Worm (Caenorhabditis elegans): ENCODE results near the gene rha-2.

rha-2 gene

ce11 chrIII:8616587-8616986, 2.2 kb upstream of the rha-2 start, which contains the start of gene C06E1.11:
TSS of gene C06E1.11 (minus strand) at chrIII:8616687.
- TF ChIP-seq skn-1 (tag; optimal IDR thresholded peaks at IDR 0.05), result no peak
- TF ChIP-seq eor-1 (tag; optimal IDR thresholded peaks at IDR 0.05), result no peak
- no peak for TF ChIP-seq nhr-12 (tag; optimal IDR thresholded peaks at IDR 0.05)
- TF ChIP-seq mdl-1 (tag; optimal IDR thresholded peaks at IDR 0.05), result no peak
- TF ChIP-seq tbx-2 (tag; optimal IDR thresholded peaks at IDR 0.05), result no peak
- TF ChIP-seq ZK546.5 (tag; optimal IDR thresholded peaks at IDR 0.05), result no peak
- no peak for TF ChIP-seq snpc-4 (tag; optimal IDR thresholded peaks at IDR 0.05)
- TF ChIP-seq ama-1 (optimal IDR thresholded peaks at IDR 0.05), result no peak
- no peak for TF ChIP-seq nhr-43 (tag; optimal IDR thresholded peaks at IDR 0.05; ENCODE audit: poor library complexity, severe bottlenecking)
- TF ChIP-seq lin-15B (tag; optimal IDR thresholded peaks at IDR 0.05), result no peak
- no peak for TF ChIP-seq lin-39 (tag; optimal IDR thresholded peaks at IDR 0.05)
- no peak for TF ChIP-seq unc-39 (tag; optimal IDR thresholded peaks at IDR 0.05)

DNA sequence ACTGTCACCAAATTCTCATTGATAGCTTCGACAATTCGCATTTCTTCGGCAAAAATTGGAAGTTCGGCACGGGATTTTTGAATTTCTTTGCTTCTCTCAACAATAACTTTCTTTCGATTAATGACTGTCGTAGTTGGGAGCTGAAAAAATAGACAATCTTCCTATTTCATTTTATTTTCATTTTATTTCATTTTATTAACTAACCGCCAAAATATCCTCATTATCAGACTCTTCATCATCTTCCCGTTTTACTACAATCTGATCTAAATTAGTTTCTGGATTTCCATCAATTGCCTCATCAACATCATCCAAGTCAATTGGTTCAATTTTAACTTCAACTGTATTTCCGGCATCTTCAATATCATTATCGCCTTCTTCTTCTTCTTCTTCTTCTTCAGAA, 796 bp downstream of the rha-2 start:
- TF ChIP-seq nhr-43 (tag; optimal IDR thresholded peaks at IDR 0.05; ENCODE audit: poor library complexity, severe bottlenecking), result no peak
- no peak for TF ChIP-seq ztf-4 (tag; optimal IDR thresholded peaks at IDR 0.05)
- no peak for TF ChIP-seq egl-5 (tag; optimal IDR thresholded peaks at IDR 0.05)
- TF ChIP-seq nhr-77 (tag; optimal IDR thresholded peaks at IDR 0.05), result no peak
- no peak for TF ChIP-seq elt-2 (tag; optimal IDR thresholded peaks at IDR 0.05)
- no peak for TF ChIP-seq pqm-1 (tag; optimal IDR thresholded peaks at IDR 0.05)
- no peak for TF ChIP-seq ztf-11 (tag; optimal IDR thresholded peaks at IDR 0.05)
- TF ChIP-seq lsy-12 (tag; optimal IDR thresholded peaks at IDR 0.05), result no peak
- TF ChIP-seq fkh-10 (GFP tag; optimal IDR thresholded peaks at IDR 0.05), result no peak
- TF ChIP-seq ceh-82 (tag; optimal IDR thresholded peaks at IDR 0.05), result no peak
- no peak for TF ChIP-seq eor-1 (tag; optimal IDR thresholded peaks at IDR 0.05)
- no peak for TF ChIP-seq lin-15B (tag; optimal IDR thresholded peaks at IDR 0.05)
- no peak for TF ChIP-seq unc-39 (tag; optimal IDR thresholded peaks at IDR 0.05)
- no peak for TF ChIP-seq skn-1 (tag; optimal IDR thresholded peaks at IDR 0.05)
- no peak for TF ChIP-seq elt-3 (tag; optimal IDR thresholded peaks at IDR 0.05)

DNA sequence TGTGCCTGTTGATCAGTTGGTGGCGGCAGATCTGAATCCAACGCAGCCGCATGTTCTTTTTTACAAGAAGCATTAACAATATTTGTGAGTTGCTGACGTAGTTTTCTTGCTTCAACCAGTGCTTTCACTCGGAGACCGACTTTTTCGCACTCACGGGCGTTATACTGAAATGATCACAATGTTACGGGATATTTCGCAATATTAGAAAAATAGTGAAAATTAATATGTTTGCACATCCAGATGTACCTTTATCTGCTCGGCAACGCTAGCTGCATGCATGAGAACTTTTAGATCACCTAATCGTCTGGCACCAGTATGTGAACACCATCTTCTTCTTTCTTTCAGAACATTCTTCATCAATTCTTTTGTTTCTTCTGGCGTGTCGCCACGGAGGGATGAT, 3.1 kb downstream of the rha-2 start:
- TF ChIP-seq mml-1 (tag; optimal IDR thresholded peaks at IDR 0.05) (no peak), nhr-25 (tag; optimal IDR thresholded peaks at IDR 0.05) (no peak), eor-1 (tag; optimal IDR thresholded peaks at IDR 0.05) (no peak), nhr-23 (tag; optimal IDR thresholded peaks at IDR 0.05) (no peak), nhr-28 (tag; optimal IDR thresholded peaks at IDR 0.05) (no peak), ZK546.5 (tag; optimal IDR thresholded peaks at IDR 0.05) (no peak), ztf-4 (tag; optimal IDR thresholded peaks at IDR 0.05) (no peak), nfya-1 (tag; optimal IDR thresholded peaks at IDR 0.05; ENCODE audit: insufficient read depth) (no peak), elt-3 (tag; optimal IDR thresholded peaks at IDR 0.05) (no peak), ztf-11 (tag; optimal IDR thresholded peaks at IDR 0.05) (no peak), nhr-12 (tag; optimal IDR thresholded peaks at IDR 0.05) (no peak), lin-15B (tag; optimal IDR thresholded peaks at IDR 0.05) (no peak), jun-1 (tag; optimal IDR thresholded peaks at IDR 0.05) (no peak)

ce11 chrIII:8609683-8610082, 4.7 kb downstream of the rha-2 start, which contains the start of gene C06E1.9:
TSS of gene C06E1.9 (minus strand) at chrIII:8609783.
- TF ChIP-seq ceh-16 (tag; optimal IDR thresholded peaks at IDR 0.05) (no peak), lin-15B (tag; optimal IDR thresholded peaks at IDR 0.05) (no peak), eor-1 (tag; optimal IDR thresholded peaks at IDR 0.05) (no peak), pqm-1 (tag; optimal IDR thresholded peaks at IDR 0.05) (no peak), nhr-12 (tag; optimal IDR thresholded peaks at IDR 0.05) (no peak), lin-39 (tag; optimal IDR thresholded peaks at IDR 0.05) (no peak), nhr-76 (tag; optimal IDR thresholded peaks at IDR 0.05) (no peak), aly-2 (tag; optimal IDR thresholded peaks at IDR 0.05) (no peak), pha-4 (tag; optimal IDR thresholded peaks at IDR 0.05) (no peak), mdl-1 (tag; optimal IDR thresholded peaks at IDR 0.05) (no peak), nhr-67 (tag; optimal IDR thresholded peaks at IDR 0.05) (no peak), egl-5 (tag; optimal IDR thresholded peaks at IDR 0.05) (no peak), mml-1 (tag; optimal IDR thresholded peaks at IDR 0.05) (no peak), nhr-77 (tag; optimal IDR thresholded peaks at IDR 0.05) (no peak), nhr-11 (tag; optimal IDR thresholded peaks at IDR 0.05) (no peak), fos-1 (tag; optimal IDR thresholded peaks at IDR 0.05) (no peak), egl-27 (tag; optimal IDR thresholded peaks at IDR 0.05) (no peak), nhr-25 (tag; optimal IDR thresholded peaks at IDR 0.05) (no peak)

Measured in whole organism, L3 larva.